Fruit fly (Drosophila melanogaster) whole organism, wandering third instar larva: ENCODE results near the gene CG12259.

Source experiments
- CG32264 ChIP-seq: fragments of 200-800 bp; sonication (Bioruptor generic); optimal IDR thresholded peaks from 2 replicates; lab custom pipeline; 2016; ENCODE audit warnings: missing biosample characterization, missing genetic modification characterization
- Dfd ChIP-seq: fragments of >200 bp; optimal IDR thresholded peaks from 2 replicates; lab custom pipeline; 2017; ENCODE audit warnings: missing biosample characterization, missing genetic modification characterization
- Dif ChIP-seq: fragments of 200-275, 200-300 bp; sonication (Bioruptor generic); optimal IDR thresholded peaks from 2 replicates; lab custom pipeline; 2018; ENCODE audit warnings: missing biosample characterization, missing genetic modification characterization; ENCODE audit not compliant: partially characterized antibody
- HLH106 ChIP-seq: fragments of 200-800 bp; optimal IDR thresholded peaks from 3 replicates; lab custom pipeline; 2019; ENCODE audit warnings: missing biosample characterization, mild to moderate bottlenecking, missing genetic modification characterization, moderate library complexity
- Hnf4 ChIP-seq: fragments of 200-800 bp; sonication (Bioruptor generic); optimal IDR thresholded peaks from 2 replicates; lab custom pipeline; 2016; ENCODE audit warnings: missing biosample characterization, mild to moderate bottlenecking, missing genetic modification characterization
- Hr83 ChIP-seq: fragments of 200-300 bp; sonication (Bioruptor generic); optimal IDR thresholded peaks from 2 replicates; lab custom pipeline; 2016; ENCODE audit warnings: missing biosample characterization, mild to moderate bottlenecking, missing genetic modification characterization, moderate library complexity; ENCODE audit not compliant: poor library complexity, severe bottlenecking
- Jra ChIP-seq: sonication (Bioruptor generic); optimal IDR thresholded peaks from 2 replicates; lab custom pipeline; 2016; ENCODE audit warnings: missing biosample characterization, missing genetic modification characterization
- Mio ChIP-seq: sonication (Bioruptor generic); optimal IDR thresholded peaks from 2 replicates; lab custom pipeline; 2016; ENCODE audit warnings: missing biosample characterization, missing genetic modification characterization
- Myc ChIP-seq: fragments of >200 bp; optimal IDR thresholded peaks from 2 replicates; lab custom pipeline; 2017
- N ChIP-seq: fragments of >200 bp; optimal IDR thresholded peaks from 2 replicates; lab custom pipeline; 2018; ENCODE audit warnings: missing biosample characterization, missing external identifiers, missing genetic modification characterization
- Rel ChIP-seq, 2 experiments: fragments of 200-800 bp; sonication (Bioruptor generic) in 1 of 2; optimal IDR thresholded peaks; 2 replicates in 1 of 2; 3 replicates in 1 of 2; lab custom pipeline; 2016 to 2019; ENCODE audit warnings: mild to moderate bottlenecking in 2 of 2, missing biosample characterization in 2 of 2, missing genetic modification characterization in 2 of 2, moderate library complexity in 1 of 2
- Vsx2 ChIP-seq: fragments of 200-300, 225-300 bp; sonication (Bioruptor generic); optimal IDR thresholded peaks from 2 replicates; lab custom pipeline; 2018; ENCODE audit warnings: missing biosample characterization, missing genetic modification characterization; ENCODE audit not compliant: partially characterized antibody
- br ChIP-seq: fragments of 200-800 bp; sonication (Bioruptor generic); optimal IDR thresholded peaks from 2 replicates; lab custom pipeline; 2016; ENCODE audit warnings: missing biosample characterization, missing genetic modification characterization
- dl ChIP-seq, 2 experiments: fragments of 175-275, 200-275 bp in 1 of 2; fragments of 200-275 bp in 1 of 2; sonication (Bioruptor generic); optimal IDR thresholded peaks; lab custom pipeline; 2018; ENCODE audit warnings: mild to moderate bottlenecking in 2 of 2, missing biosample characterization in 2 of 2, missing genetic modification characterization in 2 of 2, moderate library complexity in 2 of 2; ENCODE audit not compliant: partially characterized antibody in 2 of 2, insufficient read depth in 1 of 2
- dmrt93B ChIP-seq: fragments of 200-800 bp; sonication (Bioruptor generic); optimal IDR thresholded peaks from 2 replicates; lab custom pipeline; 2018; ENCODE audit warnings: missing biosample characterization, mild to moderate bottlenecking, missing genetic modification characterization
- foxo ChIP-seq, 2 experiments: fragments of 200-800 bp; sonication (Bioruptor generic); optimal IDR thresholded peaks; 2 replicates in 1 of 2; 3 replicates in 1 of 2; lab custom pipeline; 2016 to 2017; ENCODE audit warnings: missing biosample characterization in 2 of 2, missing genetic modification characterization in 2 of 2
- fru ChIP-seq: fragments of 200-800 bp; sonication (Bioruptor generic); optimal IDR thresholded peaks from 3 replicates; lab custom pipeline; 2016; ENCODE audit warnings: missing biosample characterization, mild to moderate bottlenecking, missing genetic modification characterization
- jim ChIP-seq: fragments of 175-275, 200-325 bp; sonication (Bioruptor generic); optimal IDR thresholded peaks from 2 replicates; lab custom pipeline; 2016; ENCODE audit warnings: missing biosample characterization, mild to moderate bottlenecking, missing genetic modification characterization
- psq ChIP-seq: fragments of 200-800 bp; sonication (Bioruptor generic); optimal IDR thresholded peaks from 3 replicates; lab custom pipeline; 2017; ENCODE audit warnings: missing biosample characterization, mild to moderate bottlenecking, missing genetic modification characterization, moderate library complexity
- sv ChIP-seq: fragments of 200-800 bp; sonication (Bioruptor generic); optimal IDR thresholded peaks from 3 replicates; lab custom pipeline; 2016; ENCODE audit warnings: missing biosample characterization, missing genetic modification characterization
- tai ChIP-seq: sonication (Bioruptor generic); optimal IDR thresholded peaks from 2 replicates; lab custom pipeline; 2016; ENCODE audit warnings: missing biosample characterization, missing genetic modification characterization

Gene CG12259

dm6 chr3R:27905695-27906094, 15.2 kb downstream of the CG12259 start, which contains the start of gene CG34353:
Gene CG34353, minus strand, starts transcription at chr3R:27905843.
- TF ChIP-seq Jra (GFP tag; lab: Kevin White, UChicago): no peak
- peak; percentile 3 for TF ChIP-seq psq (GFP tag; lab: Kevin White, UChicago)
- TF ChIP-seq dl (GFP tag; optimal IDR thresholded peaks at IDR 0.05; lab: Kevin White, UChicago; ENCODE audit: insufficient read depth in 1 of 2, partially characterized antibody in 2 of 2): peak in 1 of 2 experiments; percentile 16
- TF ChIP-seq Dif (GFP tag; lab: Kevin White, UChicago): peak; percentile 47
- peak; percentile 0 for TF ChIP-seq Vsx2
- TF ChIP-seq, all 38 proteins: peak for 4

dm6 chr3R:27888110-27888509, 32.8 kb downstream of the CG12259 start:
- TF ChIP-seq Hnf4 (GFP tag; lab: Kevin White, UChicago) (no peak), jim (GFP tag; lab: Kevin White, UChicago) (no peak), dmrt93B (GFP tag; lab: Kevin White, UChicago) (no peak)

DNA sequence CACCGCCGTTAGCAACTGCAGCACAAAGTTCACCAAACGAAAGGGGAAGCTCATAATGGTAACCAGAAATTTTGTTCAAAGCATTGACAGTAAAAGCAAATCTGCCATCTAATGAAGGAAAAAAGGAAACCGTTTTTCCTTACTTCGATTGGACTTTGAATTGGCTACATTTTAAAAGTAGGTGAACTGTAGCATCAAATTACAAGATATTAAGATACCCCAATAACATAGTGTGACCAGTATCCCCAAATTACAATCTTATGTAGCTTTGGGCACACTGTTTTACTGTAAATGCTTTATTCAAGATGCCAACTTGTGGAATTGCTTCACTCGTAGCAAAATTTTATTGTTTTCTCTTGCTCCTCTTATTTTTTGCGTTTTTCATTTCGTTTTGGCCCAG, 48.6 kb downstream of the CG12259 start, which contains the start of gene CG12426:
Gene CG12426 (minus strand): TSS at position 101 of the 400 bp plus-strand sequence.
- TF ChIP-seq N: no peak
- TF ChIP-seq jim (GFP tag; lab: Kevin White, UChicago): no peak
- no peak for TF ChIP-seq Jra (GFP tag; lab: Kevin White, UChicago)
- no peak for TF ChIP-seq Myc (lab: Kevin White, UChicago)
- no peak for TF ChIP-seq Hnf4 (GFP tag; lab: Kevin White, UChicago)
- no peak for TF ChIP-seq br (GFP tag; lab: Kevin White, UChicago)
- no peak for TF ChIP-seq Mio
- no peak for TF ChIP-seq foxo (GFP tag; optimal IDR thresholded peaks at IDR 0.05; lab: Kevin White, UChicago)
- TF ChIP-seq Rel (GFP tag; optimal IDR thresholded peaks at IDR 0.05; lab: Kevin White, UChicago): no peak
- no peak for TF ChIP-seq Rel (tag; optimal IDR thresholded peaks at IDR 0.05; lab: Kevin White, UChicago)
- TF ChIP-seq sv (GFP tag; lab: Kevin White, UChicago): no peak
- TF ChIP-seq fru: no peak
- TF ChIP-seq dl (GFP tag; optimal IDR thresholded peaks at IDR 0.05; lab: Kevin White, UChicago; ENCODE audit: insufficient read depth in 1 of 2, partially characterized antibody in 2 of 2): no peak
- TF ChIP-seq HLH106 (tag; lab: Kevin White, UChicago): no peak
- TF ChIP-seq tai: no peak
- no peak for TF ChIP-seq dmrt93B (GFP tag; lab: Kevin White, UChicago)
- TF ChIP-seq Hr83 (GFP tag; lab: Kevin White, UChicago): no peak
- TF ChIP-seq Dfd (GFP tag; lab: Kevin White, UChicago): no peak
- no peak for TF ChIP-seq CG32264 (GFP tag; lab: Kevin White, UChicago)
- TF ChIP-seq Dif (GFP tag; lab: Kevin White, UChicago): no peak
- TF ChIP-seq Vsx2: no peak
